Worm (Caenorhabditis elegans) whole organism, L4 larva: Measurements from ENCODE around the gene mdt-21.

Source experiments
- ZK546.5 ChIP-seq, 2 experiments: sonication (generic microtip); optimal IDR thresholded peaks; 2 replicates each; lab custom pipeline; 2017; ENCODE audit warnings: missing biosample characterization in 2 of 2, missing genetic modification characterization in 2 of 2
- fos-1 ChIP-seq: fragments of 150-350 bp; optimal IDR thresholded peaks from 2 replicates; lab custom pipeline; 2014; ENCODE audit warnings: missing biosample characterization, missing genetic modification characterization
- mep-1 ChIP-seq: fragments of 150-350 bp; sonication (generic microtip); optimal IDR thresholded peaks from 3 replicates; lab custom pipeline; 2014; ENCODE audit warnings: missing biosample characterization, missing genetic modification characterization
- nhr-237 ChIP-seq: sonication (generic microtip); optimal IDR thresholded peaks from 2 replicates; lab custom pipeline; 2017; ENCODE audit warnings: missing biosample characterization, missing genetic modification characterization
- nhr-6 ChIP-seq: fragments of 150-350 bp; optimal IDR thresholded peaks from 2 replicates; lab custom pipeline; 2014; ENCODE audit warnings: missing biosample characterization, missing genetic modification characterization
- unc-39 ChIP-seq: sonication (generic microtip); optimal IDR thresholded peaks from 2 replicates; lab custom pipeline; 2017; ENCODE audit warnings: missing biosample characterization, missing genetic modification characterization

DNA sequence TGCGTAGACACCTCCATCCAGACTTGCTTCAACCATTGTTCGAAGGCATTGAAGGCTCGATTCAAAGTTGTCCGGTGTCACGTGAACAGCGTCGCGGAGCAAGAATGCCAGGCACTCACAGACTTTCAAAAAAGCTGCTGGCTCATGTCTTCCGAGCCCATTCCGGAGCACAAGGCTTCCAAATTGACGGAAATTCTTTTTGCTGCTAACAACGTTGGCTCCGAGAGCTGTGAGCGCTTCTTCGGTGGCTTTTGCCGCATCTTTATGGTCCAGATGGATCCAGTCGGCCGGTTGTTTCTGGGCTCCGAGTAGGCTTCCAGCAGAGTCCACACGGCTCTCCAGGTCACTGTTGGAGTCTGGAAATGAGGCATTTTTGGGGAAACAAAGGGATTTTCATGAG is 19.5 kb upstream of the mdt-21 start:
- TF ChIP-seq nhr-237 (tag; lab: Kevin White, UChicago) (no peak), unc-39 (tag; lab: Kevin White, UChicago) (no peak), fos-1 (tag; lab: Kevin White, UChicago) (no peak), mep-1 (tag; lab: Kevin White, UChicago) (no peak), ZK546.5 (tag; optimal IDR thresholded peaks at IDR 0.05; lab: Kevin White, UChicago) (no peak), nhr-6 (tag; lab: Kevin White, UChicago) (no peak)
